Fruit fly (Drosophila melanogaster) Kc167 (cell line): Measurements from ENCODE around the gene Acp76A.

Experiments
- Myc ChIP-seq: fragments of >200 bp; optimal IDR thresholded peaks from 2 replicates; lab custom pipeline; 2017; ENCODE audit warnings: missing external identifiers
- Sin3A ChIP-seq: fragments of >200 bp; optimal IDR thresholded peaks from 2 replicates; lab custom pipeline; 2018; ENCODE audit warnings: missing external identifiers
- h ChIP-seq: fragments of >200 bp; optimal IDR thresholded peaks from 3 replicates; lab custom pipeline; 2018; ENCODE audit warnings: missing external identifiers
- insv ChIP-seq: fragments of >200 bp; optimal IDR thresholded peaks from 3 replicates; lab custom pipeline; 2018; ENCODE audit warnings: missing external identifiers
- psq ChIP-seq: fragments of >200 bp; optimal IDR thresholded peaks from 2 replicates; lab custom pipeline; 2017; ENCODE audit warnings: missing external identifiers
- ttk ChIP-seq: sonication (Bioruptor generic); optimal IDR thresholded peaks from 2 replicates; lab custom pipeline; 2017; ENCODE audit warnings: missing external identifiers

DNA sequence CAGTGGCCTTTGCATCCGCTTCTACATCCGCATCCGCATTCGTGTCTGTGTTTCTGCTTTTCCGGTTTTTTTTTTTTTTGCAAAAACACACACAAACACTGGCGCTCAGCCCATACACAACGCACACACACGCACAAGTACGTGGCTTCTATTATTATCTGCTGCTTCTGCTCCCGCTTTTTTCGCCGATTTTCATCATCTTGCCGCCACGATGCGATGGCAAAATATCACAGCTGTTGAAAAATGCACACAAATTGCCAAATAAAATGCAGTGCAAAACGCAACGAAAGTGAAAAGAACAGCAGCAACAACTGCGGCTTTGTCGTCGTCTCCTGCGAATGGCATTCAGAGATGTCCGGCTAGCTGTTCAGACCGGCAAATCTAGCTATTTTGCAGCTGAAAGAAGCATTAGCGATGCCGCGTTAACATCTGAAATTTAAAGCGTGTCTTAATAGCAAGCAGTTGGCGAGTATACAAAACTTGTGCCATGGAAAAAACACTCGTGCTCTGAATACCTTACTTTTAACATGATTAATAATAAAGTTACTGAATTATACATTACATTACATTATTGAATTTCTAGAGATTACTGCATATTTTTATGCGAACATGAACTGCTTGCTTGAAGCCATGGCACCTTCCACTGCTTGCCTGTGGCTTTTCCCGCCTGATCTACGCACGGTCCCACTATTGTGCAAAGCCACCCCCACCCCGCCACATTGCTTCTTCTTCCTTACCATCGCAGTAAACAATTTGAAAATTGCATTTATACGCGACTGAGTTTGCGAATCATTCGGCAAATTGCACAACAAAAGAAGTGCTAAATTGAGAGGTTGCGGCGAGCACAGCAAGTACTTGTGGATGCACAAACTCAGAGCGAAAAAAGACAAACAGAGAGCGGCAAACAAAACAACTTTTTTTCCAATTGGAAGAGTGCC is 10.9 kb upstream of the Acp76A start, which contains the start of the genes Ugt316A1 and Sfxn2:
- TF ChIP-seq ttk (no peak), insv (lab: Kevin White, UChicago) (no peak), psq (lab: Kevin White, UChicago) (no peak), Myc (lab: Kevin White, UChicago) (no peak), Sin3A (lab: Kevin White, UChicago) (no peak), h (lab: Kevin White, UChicago) (no peak)
